Worm (Caenorhabditis elegans) whole organism, early embryonic: ENCODE data around the gene dpy-27.
"Not testable (repeated sequence)": the region's sequence is repeated elsewhere in the genome, so short reads cannot be mapped to it uniquely, and the experiment has no call there.

ENCODE experiments used
- B0310.2 ChIP-seq: sonication (generic microtip); optimal IDR thresholded peaks from 2 replicates; lab custom pipeline; 2016; ENCODE audit warnings: mild to moderate bottlenecking, missing genetic modification characterization, missing compliant biosample characterization
- F13C5.2 ChIP-seq: sonication (generic microtip); optimal IDR thresholded peaks from 2 replicates; lab custom pipeline; 2017; ENCODE audit warnings: mild to moderate bottlenecking, missing genetic modification characterization, inconsistent platforms, missing compliant biosample characterization
- aly-1 ChIP-seq: sonication (generic microtip); optimal IDR thresholded peaks from 2 replicates; lab custom pipeline; 2016; ENCODE audit warnings: missing genetic modification characterization, missing compliant biosample characterization
- ama-1 ChIP-seq: fragments of 150-350 bp; optimal IDR thresholded peaks from 2 replicates; lab custom pipeline; 2014
- ceh-13 ChIP-seq: fragments of 200-800 bp; sonication (Bioruptor generic); optimal IDR thresholded peaks from 2 replicates; lab custom pipeline; 2018; ENCODE audit warnings: mild to moderate bottlenecking, missing genetic modification characterization, missing compliant biosample characterization
- ceh-36 ChIP-seq: sonication (generic microtip); optimal IDR thresholded peaks from 2 replicates; lab custom pipeline; 2016; ENCODE audit warnings: missing genetic modification characterization, inconsistent platforms, missing compliant biosample characterization
- ets-7 ChIP-seq: sonication (generic microtip); optimal IDR thresholded peaks from 2 replicates; lab custom pipeline; 2016; ENCODE audit warnings: missing genotype, missing genetic modification characterization, missing compliant biosample characterization
- flt-1 ChIP-seq: fragments of 200-800 bp; sonication (Bioruptor generic); IDR thresholded peaks from 2 replicates; pipeline ENCODE4 v1.3.6; 2022; ENCODE audit warnings: missing genetic modification characterization, missing compliant biosample characterization
- hmbx-1 ChIP-seq: sonication (generic microtip); optimal IDR thresholded peaks from 2 replicates; lab custom pipeline; 2016; ENCODE audit warnings: mild to moderate bottlenecking, missing genetic modification characterization, missing compliant biosample characterization
- hmg-4 ChIP-seq: fragments of 200-800 bp; sonication (Bioruptor generic); optimal IDR thresholded peaks from 2 replicates; lab custom pipeline; 2018; ENCODE audit warnings: mild to moderate bottlenecking, missing genetic modification characterization, missing compliant biosample characterization
- hnd-1 ChIP-seq: sonication (generic microtip); optimal IDR thresholded peaks from 2 replicates; lab custom pipeline; 2016; ENCODE audit warnings: missing genetic modification characterization, missing compliant biosample characterization
- pes-1 ChIP-seq: fragments of 200-800 bp; sonication (Bioruptor generic); IDR thresholded peaks from 2 replicates; pipeline ENCODE4 v1.3.6; 2022; ENCODE audit warnings: missing genetic modification reagents, missing genetic modification characterization, missing compliant biosample characterization
- scrt-1 ChIP-seq: fragments of 200-800 bp; sonication (Bioruptor generic); IDR thresholded peaks from 2 replicates; pipeline ENCODE4 v1.3.6; 2022; ENCODE audit warnings: missing genetic modification characterization, missing compliant biosample characterization
- sea-1 ChIP-seq: fragments of 200-800 bp; sonication (Bioruptor generic); conservative IDR thresholded peaks from 2 replicates; pipeline ENCODE4 v1.3.6; 2022; ENCODE audit warnings: missing genetic modification characterization, missing compliant biosample characterization
- tbx-11 ChIP-seq: fragments of 200-800 bp; sonication (Bioruptor generic); IDR thresholded peaks from 2 replicates; pipeline ENCODE4 v1.3.6; 2022; ENCODE audit warnings: missing genetic modification characterization, missing compliant biosample characterization
- tbx-37 ChIP-seq: fragments of 200-800 bp; sonication (Bioruptor generic); conservative IDR thresholded peaks from 2 replicates; pipeline ENCODE4 v1.3.6; 2022; ENCODE audit warnings: missing genetic modification reagents, missing genetic modification characterization, missing compliant biosample characterization
- tra-4 ChIP-seq: sonication (generic microtip); optimal IDR thresholded peaks from 2 replicates; lab custom pipeline; 2017; ENCODE audit warnings: missing genetic modification characterization, missing compliant biosample characterization

Gene dpy-27

DNA sequence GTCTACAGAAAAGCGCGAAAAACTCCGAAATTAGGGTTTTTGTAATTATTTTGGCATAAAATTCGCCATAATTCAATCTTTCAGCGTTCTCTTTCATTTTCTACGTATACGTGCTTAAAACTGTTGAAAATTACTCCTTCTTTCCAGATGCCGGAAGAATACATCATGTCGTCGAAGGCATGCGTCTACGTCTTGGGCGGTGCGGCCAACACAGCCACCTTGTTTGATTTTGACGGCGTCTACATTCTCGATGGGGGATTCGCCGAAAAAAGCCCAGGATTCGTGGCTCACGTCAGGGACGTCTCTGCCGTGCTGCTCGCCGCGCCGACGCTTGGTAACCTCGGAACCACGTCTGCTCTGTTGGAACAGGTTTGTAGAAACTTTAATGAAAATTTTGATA is 25.3 kb upstream of the dpy-27 start, which contains the start of gene maph-1.3:
TSS of gene maph-1.3 (plus strand) at position 148 of the 400 bp plus-strand sequence.
- not testable (repeated sequence) for TF ChIP-seq flt-1 (GFP tag; lab: Robert Waterston, UW); tbx-37 (GFP tag; lab: Robert Waterston, UW); hmg-4 (GFP tag; lab: Kevin White, UChicago)

DNA sequence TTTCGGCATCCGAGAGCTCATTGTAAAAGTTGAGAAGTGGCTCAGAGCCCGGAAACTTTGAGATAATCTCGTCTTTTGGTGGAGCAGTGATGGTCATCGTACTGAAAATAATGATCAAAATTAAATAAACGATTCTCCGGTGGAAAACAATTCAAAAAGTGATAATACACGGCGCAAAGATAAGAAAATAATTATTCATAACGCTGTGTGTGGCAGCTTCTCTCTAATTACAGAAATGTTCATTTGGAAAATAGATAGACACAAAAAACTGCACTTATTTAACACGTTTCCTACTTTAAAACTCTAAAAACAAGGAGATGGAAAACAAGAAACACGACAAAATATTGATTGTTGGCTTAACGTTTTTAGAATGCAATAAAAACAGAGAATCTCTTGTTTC is 24.0 kb upstream of the dpy-27 start, which contains the start of gene C36A4.4:
TSS of gene C36A4.4 (minus strand) at position 101 of the 400 bp plus-strand sequence.
- TF ChIP-seq F13C5.2 (tag; lab: Kevin White, UChicago); aly-1; ceh-13 (GFP tag; lab: Kevin White, UChicago): not testable (repeated sequence)

DNA sequence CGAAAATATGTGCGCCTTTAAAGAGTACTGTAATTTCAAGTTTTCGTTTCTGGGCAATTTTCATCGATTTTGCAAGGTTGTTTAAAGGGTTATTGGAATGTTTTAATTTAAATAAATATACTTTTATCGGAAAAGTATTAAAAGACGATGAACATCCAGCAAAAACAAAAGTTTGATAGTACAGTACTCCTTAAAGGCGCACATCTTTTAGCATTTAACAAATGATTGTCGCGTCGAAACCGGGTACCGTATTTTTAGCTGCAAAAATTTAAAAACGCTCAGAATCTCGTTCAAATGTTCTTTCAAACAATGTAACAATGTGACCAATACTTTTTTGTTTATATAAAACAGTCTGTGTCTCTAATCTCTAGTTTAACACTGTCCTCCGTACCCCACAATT is 20.8 kb upstream of the dpy-27 start, which contains the start of gene C36A4.11:
TSS of gene C36A4.11 (plus strand) at position 301 of the 400 bp plus-strand sequence.
- not testable (repeated sequence) for TF ChIP-seq ceh-13 (GFP tag; lab: Kevin White, UChicago); F13C5.2 (tag; lab: Kevin White, UChicago); ama-1 (lab: Kevin White, UChicago)

DNA sequence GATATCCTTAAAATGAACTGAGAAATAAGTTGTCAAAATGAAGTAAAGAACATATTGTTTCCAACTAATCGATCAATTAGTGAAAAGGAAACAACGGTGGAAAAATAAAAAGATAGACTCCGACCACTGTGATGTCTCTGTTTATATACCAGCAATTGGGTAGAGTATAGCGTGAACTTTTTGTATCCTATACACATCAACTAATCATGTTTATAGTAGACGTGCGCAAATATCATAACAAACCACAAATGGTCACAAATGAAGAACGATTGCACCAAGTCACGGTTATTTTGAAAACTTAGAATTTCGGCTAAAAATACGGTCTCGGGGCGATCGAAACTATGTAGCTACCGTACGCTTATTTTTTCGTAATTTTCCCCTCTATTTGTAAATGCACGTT is 20.2 kb upstream of the dpy-27 start, which contains the start of gene cyp-25A3:
TSS of gene cyp-25A3 (minus strand) at position 101 of the 400 bp plus-strand sequence.
- TF ChIP-seq aly-1: no peak
- TF ChIP-seq ets-7: no peak
- TF ChIP-seq sea-1: no peak
- TF ChIP-seq pes-1: no peak
- no peak for TF ChIP-seq tra-4
- TF ChIP-seq hmg-4 (GFP tag; lab: Kevin White, UChicago): no peak
- no peak for TF ChIP-seq flt-1 (GFP tag; lab: Robert Waterston, UW)
- no peak for TF ChIP-seq B0310.2 (tag; lab: Kevin White, UChicago)
- TF ChIP-seq tbx-11 (GFP tag; lab: Robert Waterston, UW): no peak
- TF ChIP-seq hnd-1 (tag; lab: Kevin White, UChicago): no peak
- TF ChIP-seq F13C5.2 (tag; lab: Kevin White, UChicago): no peak
- no peak for TF ChIP-seq ceh-13 (GFP tag; lab: Kevin White, UChicago)
- no peak for TF ChIP-seq ama-1 (lab: Kevin White, UChicago)
- TF ChIP-seq hmbx-1 (tag; lab: Kevin White, UChicago): no peak
- TF ChIP-seq tbx-37 (GFP tag; lab: Robert Waterston, UW): no peak
- TF ChIP-seq ceh-36 (tag; lab: Kevin White, UChicago): no peak
- no peak for TF ChIP-seq scrt-1 (GFP tag; lab: Robert Waterston, UW)

DNA sequence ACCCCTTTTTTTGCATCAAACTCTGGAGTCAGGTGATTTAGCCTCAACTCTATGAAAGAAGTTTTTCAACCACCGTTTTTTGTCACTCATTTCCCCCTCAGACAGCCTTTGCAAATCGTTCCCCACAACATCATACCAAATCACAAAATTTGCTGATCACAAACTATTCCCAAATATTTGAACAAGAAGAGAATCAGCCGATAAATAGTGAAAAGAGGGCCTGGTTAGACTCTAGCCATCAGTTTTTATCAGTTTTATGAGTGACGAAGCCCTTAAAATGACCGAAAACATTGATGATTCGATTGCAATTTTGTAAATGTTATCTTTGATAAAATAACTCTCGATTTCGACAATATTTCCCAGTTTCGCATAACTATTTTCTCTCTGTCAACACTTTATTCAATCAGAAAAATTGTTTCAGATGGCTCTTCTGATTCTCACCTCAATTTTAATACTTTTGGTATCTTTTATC is 15.4 kb upstream of the dpy-27 start, which contains the start of gene cyp-25A2:
TSS of gene cyp-25A2 (plus strand) at position 422 of the 472 bp plus-strand sequence.
- TF ChIP-seq ceh-13 (GFP tag; lab: Kevin White, UChicago) (no peak), F13C5.2 (tag; lab: Kevin White, UChicago) (no peak), tbx-11 (GFP tag; lab: Robert Waterston, UW) (no peak)

DNA sequence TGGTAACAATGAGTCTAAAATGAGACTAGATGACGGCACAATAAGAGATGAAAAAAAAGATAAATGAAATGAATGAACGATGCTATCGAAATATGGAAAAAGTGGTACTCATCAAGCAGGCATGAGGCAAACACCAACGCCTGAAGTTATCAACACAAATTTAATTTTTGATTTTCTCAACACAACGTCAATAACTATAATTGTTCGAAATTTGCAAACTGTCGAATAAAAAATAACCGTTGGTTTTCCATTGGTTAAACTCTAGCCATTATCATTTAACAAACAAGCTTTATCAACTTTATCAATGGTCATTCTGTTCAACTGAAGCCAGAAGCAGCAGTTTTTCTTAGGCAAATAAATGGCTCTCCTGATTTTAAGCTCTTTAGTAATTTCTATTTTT is 12.8 kb upstream of the dpy-27 start, which contains the start of gene cyp-25A1:
TSS of gene cyp-25A1 (plus strand) at position 301 of the 400 bp plus-strand sequence.
- TF ChIP-seq ceh-13 (GFP tag; lab: Kevin White, UChicago): no peak
- TF ChIP-seq F13C5.2 (tag; lab: Kevin White, UChicago): no peak
- TF ChIP-seq flt-1 (GFP tag; lab: Robert Waterston, UW): no peak
- TF ChIP-seq aly-1: no peak
- no peak for TF ChIP-seq tbx-11 (GFP tag; lab: Robert Waterston, UW)
- no peak for TF ChIP-seq B0310.2 (tag; lab: Kevin White, UChicago)
- TF ChIP-seq pes-1: no peak
- no peak for TF ChIP-seq tra-4
- TF ChIP-seq scrt-1 (GFP tag; lab: Robert Waterston, UW): no peak

DNA sequence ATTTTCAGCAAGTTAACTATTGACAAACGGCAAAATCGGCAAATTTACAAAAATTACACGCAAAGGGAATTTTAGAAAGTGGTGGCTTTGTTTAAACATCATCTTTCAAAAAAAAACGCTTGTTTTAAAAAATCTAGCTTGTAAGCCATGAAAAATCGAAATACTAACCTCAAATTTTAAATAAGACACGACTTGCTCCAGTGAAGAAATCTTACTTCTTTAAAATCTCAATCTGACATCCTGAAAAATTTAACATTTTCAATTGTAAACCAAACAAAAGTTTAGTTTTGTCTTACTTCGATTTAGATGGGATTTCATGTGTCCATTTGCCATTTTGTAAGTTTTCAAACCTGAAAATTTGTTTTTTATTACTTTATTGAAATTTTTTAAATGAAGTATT is 12.3 kb upstream of the dpy-27 start:
- TF ChIP-seq pes-1: no peak
- TF ChIP-seq hmg-4 (GFP tag; lab: Kevin White, UChicago): no peak
- TF ChIP-seq scrt-1 (GFP tag; lab: Robert Waterston, UW): no peak

DNA sequence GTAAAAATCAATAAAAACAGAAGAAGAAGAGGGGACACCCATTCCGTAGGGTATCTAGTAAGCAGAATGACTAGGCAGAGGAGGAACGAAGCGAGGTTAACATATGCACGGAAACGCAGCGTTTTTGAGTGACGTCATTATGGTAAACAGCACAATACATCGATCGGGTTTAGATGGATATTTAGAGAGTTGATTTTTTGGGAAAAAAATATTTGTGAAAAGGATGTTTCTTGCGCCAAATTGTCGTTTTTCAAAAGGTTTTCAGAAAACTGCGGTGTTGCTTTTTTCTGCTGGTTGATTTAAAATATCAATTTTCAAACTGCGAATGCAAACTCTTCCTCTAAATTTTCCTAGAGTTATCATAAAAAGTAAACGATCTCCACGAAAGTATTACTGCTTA is 11.9 kb upstream of the dpy-27 start, which contains the start of gene C36A4.10:
TSS of gene C36A4.10 (minus strand) at position 101 of the 400 bp plus-strand sequence.
- TF ChIP-seq aly-1: no peak
- TF ChIP-seq ets-7: no peak

DNA sequence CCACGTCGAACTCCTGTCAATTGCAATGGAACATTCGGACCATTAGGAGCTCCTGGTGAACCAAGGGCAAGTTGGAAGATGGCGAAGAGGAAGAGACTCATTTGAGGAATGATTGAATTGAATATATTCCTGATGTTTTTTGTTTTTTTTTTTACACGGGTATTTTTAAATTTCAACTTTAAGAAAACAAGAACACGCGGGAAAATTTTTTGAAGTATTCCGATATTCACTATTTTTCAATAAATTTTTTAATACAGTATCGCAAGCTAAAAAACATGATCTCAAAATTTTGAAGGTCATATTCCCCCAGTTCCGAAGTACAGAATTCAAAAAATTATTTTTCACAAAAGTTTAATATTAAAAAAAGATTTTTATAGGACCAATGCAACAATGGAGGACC is 9.6 kb upstream of the dpy-27 start, which contains the start of gene cnnm-5:
TSS of gene cnnm-5 (minus strand) at position 101 of the 400 bp plus-strand sequence.
- no peak for TF ChIP-seq B0310.2 (tag; lab: Kevin White, UChicago)
- TF ChIP-seq tra-4: no peak
- TF ChIP-seq aly-1: no peak
